Worm (Caenorhabditis elegans): ENCODE results near the gene T08G5.15.

ce11 chrV:14027384-14027783, 4.4 kb upstream of the T08G5.15 start, which contains the start of gene T08G5.3:
- TF ChIP-seq skn-1 (tag; optimal IDR thresholded peaks at IDR 0.05), result no peak
- no peak for TF ChIP-seq zag-1 (tag; optimal IDR thresholded peaks at IDR 0.05)
- no peak for TF ChIP-seq blmp-1 (tag; optimal IDR thresholded peaks at IDR 0.05; ENCODE audit: insufficient read depth)
- no peak for TF ChIP-seq nhr-129 (tag; optimal IDR thresholded peaks at IDR 0.05)
- TF ChIP-seq fos-1 (tag; optimal IDR thresholded peaks at IDR 0.05), result no peak
- TF ChIP-seq nhr-77 (tag; optimal IDR thresholded peaks at IDR 0.05), result no peak
- no peak for TF ChIP-seq dmd-4 (tag; optimal IDR thresholded peaks at IDR 0.05)
- TF ChIP-seq nhr-237 (tag; optimal IDR thresholded peaks at IDR 0.05), result no peak
- TF ChIP-seq aly-2 (tag; optimal IDR thresholded peaks at IDR 0.05), result no peak
- no peak for TF ChIP-seq ama-1 (optimal IDR thresholded peaks at IDR 0.05)
- TF ChIP-seq unc-62 (GFP tag; optimal IDR thresholded peaks at IDR 0.05), result no peak
- no peak for TF ChIP-seq sma-3 (GFP tag; optimal IDR thresholded peaks at IDR 0.05)
- no peak for TF ChIP-seq egl-27 (tag; optimal IDR thresholded peaks at IDR 0.05)
